Fruit fly (Drosophila melanogaster): ENCODE data around the gene dwg.

DNA sequence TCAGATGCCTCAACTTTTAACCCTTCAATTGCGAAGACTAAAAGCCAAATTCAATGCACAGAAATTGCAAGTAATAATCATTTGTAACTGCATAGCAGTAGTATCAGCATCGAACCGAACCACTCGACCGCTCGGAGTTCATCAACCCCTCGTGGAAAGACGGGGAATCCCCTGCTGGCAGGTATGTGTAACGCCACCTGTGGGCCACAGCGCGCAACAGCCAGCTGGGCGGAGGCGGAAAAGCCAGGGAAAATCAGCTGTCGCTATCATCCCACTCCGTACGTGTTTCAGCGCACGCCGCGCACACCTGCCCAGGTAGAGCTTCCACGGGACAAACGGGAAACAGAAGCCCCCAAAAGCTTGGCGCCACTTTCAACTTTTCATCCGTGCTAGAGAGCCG lies 43.1 kb upstream of the dwg start:
- TF ChIP-seq ttk (optimal IDR thresholded peaks at IDR 0.05) (no peak), h (optimal IDR thresholded peaks at IDR 0.05) (no peak), psq (optimal IDR thresholded peaks at IDR 0.05) (no peak), Myc (optimal IDR thresholded peaks at IDR 0.05) (no peak), Sin3A (optimal IDR thresholded peaks at IDR 0.05) (no peak), insv (optimal IDR thresholded peaks at IDR 0.05) (no peak)
